Fruit fly (Drosophila melanogaster) whole organism, embryonic: ENCODE results near the gene mib2.

Experiments
- B-H2 ChIP-seq: fragments of 200-800 bp; sonication (Bioruptor generic); optimal IDR thresholded peaks from 2 replicates; lab custom pipeline; 2018; ENCODE audit warnings: missing biosample characterization, mild to moderate bottlenecking, missing genetic modification characterization
- BEAF-32 ChIP-seq: fragments of 200-800 bp; sonication (Bioruptor generic); optimal IDR thresholded peaks from 3 replicates; lab custom pipeline; 2017; ENCODE audit warnings: missing biosample characterization, missing genetic modification characterization, mild to moderate bottlenecking, moderate library complexity, missing genetic modification reagents
- Bteb2 ChIP-seq: fragments of 200-800 bp; sonication (Bioruptor generic); optimal IDR thresholded peaks from 2 replicates; lab custom pipeline; 2016; ENCODE audit warnings: missing biosample characterization, missing genetic modification characterization
- CG10274 ChIP-seq: fragments of 200-800 bp; sonication (Bioruptor generic); optimal IDR thresholded peaks from 3 replicates; lab custom pipeline; 2017; ENCODE audit warnings: missing biosample characterization, mild to moderate bottlenecking, missing genetic modification characterization
- CG10366 ChIP-seq: fragments of 200-800 bp; sonication (Bioruptor generic); IDR thresholded peaks from 2 replicates; pipeline ENCODE4 v1.3.6; 2022; ENCODE audit warnings: missing biosample characterization, missing genetic modification characterization
- CG10462 ChIP-seq: fragments of 200-800 bp; sonication (Bioruptor generic); optimal IDR thresholded peaks from 2 replicates; lab custom pipeline; 2016; ENCODE audit warnings: missing biosample characterization, missing genetic modification characterization
- CG11085 ChIP-seq: fragments of 200-800 bp; sonication (Bioruptor generic); IDR thresholded peaks from 2 replicates; pipeline ENCODE4 v1.3.6; 2022; ENCODE audit warnings: missing biosample characterization, missing genetic modification characterization
- CG11504 ChIP-seq: fragments of 200-800 bp; sonication (Bioruptor generic); optimal IDR thresholded peaks from 3 replicates; lab custom pipeline; 2019; ENCODE audit warnings: missing biosample characterization, mild to moderate bottlenecking, missing genetic modification characterization, moderate library complexity
- CG11695 ChIP-seq: fragments of 200-800 bp; sonication (Bioruptor generic); IDR thresholded peaks from 3 replicates; pipeline ENCODE4 v1.3.6; 2022; ENCODE audit warnings: missing biosample characterization, missing genetic modification characterization
- CG14014 ChIP-seq: fragments of 200-800 bp; sonication (Bioruptor generic); IDR thresholded peaks from 2 replicates; pipeline ENCODE4 v1.3.6; 2022; ENCODE audit warnings: missing biosample characterization, missing genetic modification characterization
- CG1602 ChIP-seq: fragments of 200-800 bp; sonication (Bioruptor generic); optimal IDR thresholded peaks from 3 replicates; lab custom pipeline; 2016; ENCODE audit warnings: missing biosample characterization, missing genetic modification characterization
- CG16815 ChIP-seq: fragments of 200-800 bp; sonication (Bioruptor generic); optimal IDR thresholded peaks from 3 replicates; lab custom pipeline; 2017; ENCODE audit warnings: missing biosample characterization, mild to moderate bottlenecking, missing genetic modification characterization
- CG17186 ChIP-seq: fragments of 200-800 bp; sonication (Bioruptor generic); optimal IDR thresholded peaks from 3 replicates; lab custom pipeline; 2017; ENCODE audit warnings: missing biosample characterization, missing genetic modification reagents, missing genetic modification characterization
- CG18619 ChIP-seq: fragments of 200-800 bp; sonication (Bioruptor generic); optimal IDR thresholded peaks from 3 replicates; lab custom pipeline; 2017; ENCODE audit warnings: missing biosample characterization, mild to moderate bottlenecking, missing genetic modification characterization
- CG2129 ChIP-seq: fragments of 200-800 bp; sonication (Bioruptor generic); IDR thresholded peaks from 2 replicates; pipeline ENCODE4 v1.3.6; 2022; ENCODE audit warnings: missing biosample characterization, missing genetic modification characterization; ENCODE audit not compliant: partially characterized antibody
- CG30020 ChIP-seq: fragments of 200-800 bp; optimal IDR thresholded peaks from 2 replicates; lab custom pipeline; 2019; ENCODE audit warnings: missing biosample characterization, mild to moderate bottlenecking, missing genetic modification characterization, moderate library complexity
- CG32767 ChIP-seq: fragments of 200-800 bp; sonication (Bioruptor generic); IDR thresholded peaks from 2 replicates; pipeline ENCODE4 v1.3.6; 2022; ENCODE audit warnings: missing biosample characterization, missing genetic modification characterization
- CG3281 ChIP-seq: fragments of 200-800 bp; sonication (Bioruptor generic); optimal IDR thresholded peaks from 3 replicates; lab custom pipeline; 2017; ENCODE audit warnings: missing biosample characterization, mild to moderate bottlenecking, missing genetic modification characterization
- CG34224 ChIP-seq: fragments of 200-800 bp; sonication (Bioruptor generic); IDR thresholded peaks from 3 replicates; pipeline ENCODE4 v1.3.6; 2022; ENCODE audit warnings: missing biosample characterization, missing genetic modification characterization; ENCODE audit not compliant: partially characterized antibody
- CG34376 ChIP-seq: fragments of 200-800 bp; sonication (Bioruptor generic); optimal IDR thresholded peaks from 2 replicates; lab custom pipeline; 2018; ENCODE audit warnings: missing biosample characterization, mild to moderate bottlenecking, missing genetic modification characterization
- CG5953 ChIP-seq: fragments of 200-800 bp; sonication (Bioruptor generic); IDR thresholded peaks from 2 replicates; pipeline ENCODE4 v1.3.6; 2022; ENCODE audit warnings: missing biosample characterization, missing genetic modification characterization
- CG6813 ChIP-seq: fragments of 200-800 bp; sonication (Bioruptor generic); optimal IDR thresholded peaks from 2 replicates; lab custom pipeline; 2017; ENCODE audit warnings: missing biosample characterization, missing genetic modification characterization, mild to moderate bottlenecking, moderate library complexity, missing genetic modification reagents
- CG7372 ChIP-seq: fragments of 200-800 bp; sonication (Bioruptor generic); IDR thresholded peaks from 2 replicates; pipeline ENCODE4 v1.3.6; 2022; ENCODE audit warnings: missing biosample characterization, missing genetic modification characterization
- CG7839 ChIP-seq: fragments of 200-800 bp; sonication (Bioruptor generic); optimal IDR thresholded peaks from 3 replicates; lab custom pipeline; 2018; ENCODE audit warnings: missing biosample characterization, mild to moderate bottlenecking, missing genetic modification characterization, moderate library complexity
- CG8478 ChIP-seq: fragments of >200 bp; optimal IDR thresholded peaks from 2 replicates; lab custom pipeline; 2018
- D19B ChIP-seq: fragments of 200-800 bp; sonication (Bioruptor generic); optimal IDR thresholded peaks from 2 replicates; lab custom pipeline; 2017; ENCODE audit warnings: missing biosample characterization, mild to moderate bottlenecking, missing genetic modification characterization
- Dbx ChIP-seq: fragments of 200-800 bp; sonication (Bioruptor generic); IDR thresholded peaks from 3 replicates; pipeline ENCODE4 v1.3.6; 2022; ENCODE audit warnings: missing biosample characterization, missing genetic modification characterization
- Dref ChIP-seq: fragments of 200-800 bp; sonication (Bioruptor generic); IDR thresholded peaks from 2 replicates; pipeline ENCODE4 v1.3.6; 2022; ENCODE audit warnings: missing biosample characterization, missing genetic modification characterization
- E2f1 ChIP-seq: fragments of 200-800 bp; sonication (Bioruptor generic); IDR thresholded peaks from 2 replicates; pipeline ENCODE4 v1.3.6; 2022; ENCODE audit warnings: missing biosample characterization, missing genetic modification characterization
- H15 ChIP-seq: fragments of 200-800 bp; sonication (Bioruptor generic); IDR thresholded peaks from 3 replicates; pipeline ENCODE4 v1.3.6; 2022; ENCODE audit warnings: missing biosample characterization, missing genetic modification characterization
- H2.0 ChIP-seq: fragments of 200-800 bp; sonication (Bioruptor generic); IDR thresholded peaks from 2 replicates; pipeline ENCODE4 v1.3.6; 2022; ENCODE audit warnings: missing biosample characterization, missing genetic modification characterization
- HHEX ChIP-seq: fragments of 200-800 bp; sonication (Bioruptor generic); optimal IDR thresholded peaks from 3 replicates; lab custom pipeline; 2017; ENCODE audit warnings: missing biosample characterization, mild to moderate bottlenecking, missing genetic modification characterization, missing genetic modification reagents
- Hey ChIP-seq: fragments of 200-800 bp; sonication (Bioruptor generic); optimal IDR thresholded peaks from 3 replicates; lab custom pipeline; 2018; ENCODE audit warnings: missing biosample characterization, mild to moderate bottlenecking, missing genetic modification characterization
- Hmr ChIP-seq: fragments of 200-800 bp; sonication (Bioruptor generic); optimal IDR thresholded peaks from 3 replicates; lab custom pipeline; 2017; ENCODE audit warnings: mild to moderate bottlenecking, missing biosample characterization, missing genetic modification reagents, missing genetic modification characterization
- MBD-R2 ChIP-seq: fragments of 200-800 bp; sonication (Bioruptor generic); IDR thresholded peaks from 2 replicates; pipeline ENCODE4 v1.3.6; 2022; ENCODE audit warnings: missing biosample characterization, missing genetic modification characterization
- Poxn ChIP-seq: fragments of 200-800 bp; sonication (Bioruptor generic); IDR thresholded peaks from 2 replicates; pipeline ENCODE4 v1.3.6; 2022; ENCODE audit warnings: missing biosample characterization, missing genetic modification characterization
- Ptx1 ChIP-seq: fragments of 200-800 bp; sonication (Bioruptor generic); IDR thresholded peaks from 2 replicates; pipeline ENCODE4 v1.3.6; 2022; ENCODE audit warnings: missing biosample characterization, missing genetic modification characterization
- Sox102F ChIP-seq: fragments of 200-800 bp; sonication (Bioruptor generic); optimal IDR thresholded peaks from 2 replicates; lab custom pipeline; 2018; ENCODE audit warnings: missing biosample characterization, mild to moderate bottlenecking, missing genetic modification characterization, moderate library complexity
- Xbp1 ChIP-seq: fragments of 200-800 bp; sonication (Bioruptor generic); optimal IDR thresholded peaks from 3 replicates; lab custom pipeline; 2016; ENCODE audit warnings: missing biosample characterization, mild to moderate bottlenecking, missing genetic modification characterization
- ac ChIP-seq: fragments of 200-800 bp; sonication (Bioruptor generic); optimal IDR thresholded peaks from 3 replicates; lab custom pipeline; 2017; ENCODE audit warnings: missing biosample characterization, mild to moderate bottlenecking, missing genetic modification characterization
- amos ChIP-seq: fragments of 200-800 bp; sonication (Bioruptor generic); IDR thresholded peaks from 2 replicates; pipeline ENCODE4 v1.3.6; 2022; ENCODE audit warnings: missing biosample characterization, missing genetic modification characterization; ENCODE audit not compliant: partially characterized antibody
- caup ChIP-seq: fragments of 200-800 bp; sonication (Bioruptor generic); optimal IDR thresholded peaks from 3 replicates; lab custom pipeline; 2017; ENCODE audit warnings: missing biosample characterization, mild to moderate bottlenecking, missing genetic modification characterization, moderate library complexity; ENCODE audit not compliant: severe bottlenecking
- danr ChIP-seq: fragments of 200-800 bp; sonication (Bioruptor generic); IDR thresholded peaks from 2 replicates; pipeline ENCODE4 v1.3.6; 2022; ENCODE audit warnings: missing biosample characterization, missing genetic modification characterization
- dysf ChIP-seq: fragments of 200-800 bp; sonication (Bioruptor generic); IDR thresholded peaks from 3 replicates; pipeline ENCODE4 v1.3.6; 2022; ENCODE audit warnings: missing biosample characterization, missing genetic modification characterization
- hkb ChIP-seq, 2 experiments: fragments of 200-800 bp in 1 of 2; fragments of >200 bp in 1 of 2; sonication (Bioruptor generic) in 1 of 2; IDR thresholded peaks in 1 of 2; optimal IDR thresholded peaks in 1 of 2; 2 replicates each; pipeline versions ENCODE4 v1.3.6 to Lab custom; 2017 to 2022; ENCODE audit warnings: missing biosample characterization in 1 of 2, missing genetic modification characterization in 1 of 2
- nom ChIP-seq: fragments of 200-800 bp; sonication (Bioruptor generic); optimal IDR thresholded peaks from 2 replicates; lab custom pipeline; 2017; ENCODE audit warnings: missing biosample characterization, missing genetic modification characterization, mild to moderate bottlenecking, moderate library complexity, missing genetic modification reagents
- slp2 ChIP-seq: fragments of 200-800 bp; sonication (Bioruptor generic); optimal IDR thresholded peaks from 2 replicates; lab custom pipeline; 2016; ENCODE audit warnings: missing biosample characterization, missing genetic modification characterization
- stc ChIP-seq: fragments of 200-800 bp; sonication (Bioruptor generic); IDR thresholded peaks from 2 replicates; pipeline ENCODE4 v1.3.6; 2022; ENCODE audit warnings: missing biosample characterization, missing genetic modification characterization
- zfh1 ChIP-seq: fragments of 200-800 bp; sonication (Bioruptor generic); IDR thresholded peaks from 3 replicates; pipeline ENCODE4 v1.3.6; 2022; ENCODE audit warnings: missing biosample characterization, missing genetic modification characterization

mib2 gene

DNA sequence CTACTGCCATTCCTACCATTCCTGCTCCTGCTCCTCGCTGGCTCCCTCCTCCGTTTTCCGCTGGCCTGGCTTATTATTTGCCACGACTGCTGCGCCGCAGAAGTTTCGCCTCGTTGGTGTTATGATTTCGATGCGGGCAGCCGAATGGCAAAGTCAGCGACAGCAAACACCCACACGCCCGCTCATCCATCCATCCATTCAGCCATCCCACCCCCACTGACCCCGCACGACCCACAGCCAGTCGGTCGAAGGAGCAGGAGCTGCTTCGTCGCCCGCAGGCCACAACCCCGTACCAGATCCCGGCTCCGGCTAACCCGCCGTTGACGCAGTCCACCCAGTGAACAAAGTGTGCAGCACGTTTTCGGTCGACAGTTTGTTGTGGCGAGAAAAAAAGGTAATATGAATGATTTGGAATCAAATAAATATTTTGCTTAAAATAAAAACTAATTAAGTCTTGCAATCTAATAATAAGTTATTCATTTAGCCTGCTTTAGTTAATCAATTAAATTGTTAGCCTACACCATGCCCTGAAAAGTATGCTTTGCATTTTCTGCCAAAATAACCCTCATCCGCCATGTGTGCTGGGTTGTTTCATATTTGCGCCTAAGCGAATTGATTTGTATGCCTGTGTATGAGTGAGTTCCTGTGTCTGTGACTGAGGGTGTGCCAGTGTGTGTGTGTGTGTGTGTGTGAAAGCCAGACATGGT lies 7.6 kb upstream of the mib2 start (continued):
- TF ChIP-seq CG7839 (tag; lab: Kevin White, UChicago) (peak; percentile 72), caup (GFP tag; lab: Kevin White, UChicago) (peak; percentile 61), CG17186 (no peak), CG14014 (peak; percentile 59), slp2 (GFP tag; lab: Kevin White, UChicago) (no peak), B-H2 (GFP tag; lab: Kevin White, UChicago) (peak; percentile 70), E2f1 (GFP tag; lab: Robert Waterston, UW) (no peak), CG11504 (tag; lab: Kevin White, UChicago) (peak; percentile 46), CG6813 (GFP tag; lab: Kevin White, UChicago) (peak; percentile 48), CG8478 (lab: Kevin White, UChicago) (no peak), stc (GFP tag; lab: Robert Waterston, UW) (peak; percentile 22; the same call in 1 of the 2 replicates), CG10366 (peak; percentile 20; the same call in 1 of the 2 replicates), Hmr (GFP tag; lab: Kevin White, UChicago) (peak; percentile 85), CG1602 (no peak), CG7372 (peak; percentile 81), nom (peak; percentile 38), CG11085 (GFP tag; lab: Robert Waterston, UW) (no peak), CG30020 (no peak), CG18619 (GFP tag; lab: Kevin White, UChicago) (peak; percentile 60), CG11695 (GFP tag; lab: Robert Waterston, UW) (peak; percentile 46; the same call in 1 of the 3 replicates), Dref (GFP tag; lab: Robert Waterston, UW) (no peak), CG32767 (GFP tag; lab: Robert Waterston, UW) (no peak), CG3281 (peak; percentile 75), H2.0 (GFP tag; lab: Robert Waterston, UW) (no peak), dysf (peak; percentile 66; the same call in 2 of the 3 replicates), CG5953 (GFP tag; lab: Robert Waterston, UW) (no peak), ac (GFP tag; lab: Kevin White, UChicago) (no peak), CG34224 (no peak), MBD-R2 (GFP tag; lab: Robert Waterston, UW) (no peak), CG10274 (no peak), Poxn (no peak), Ptx1 (GFP tag; lab: Robert Waterston, UW) (peak; percentile 61), Xbp1 (GFP tag; lab: Kevin White, UChicago) (peak; percentile 35), zfh1 (GFP tag; lab: Robert Waterston, UW) (no peak), amos (no peak), hkb (optimal IDR thresholded peaks at IDR 0.05; lab: Kevin White, UChicago) (no peak), hkb (GFP tag; IDR thresholded peaks at IDR 0.05; lab: Robert Waterston, UW) (peak; percentile 49; the same call in 1 of the 2 replicates), Dbx (GFP tag; lab: Robert Waterston, UW) (no peak), D19B (GFP tag; lab: Kevin White, UChicago) (peak; percentile 39), HHEX (peak; percentile 14), Hey (tag; lab: Kevin White, UChicago) (no peak), Bteb2 (GFP tag; lab: Kevin White, UChicago) (peak; percentile 1), BEAF-32 (GFP tag; lab: Kevin White, UChicago) (no peak), CG34376 (GFP tag; lab: Kevin White, UChicago) (peak; percentile 82), danr (GFP tag; lab: Robert Waterston, UW) (no peak), H15 (GFP tag; lab: Robert Waterston, UW) (no peak), Sox102F (GFP tag; lab: Kevin White, UChicago) (peak; percentile 55), CG10462 (no peak), CG2129 (GFP tag; lab: Robert Waterston, UW) (no peak), CG16815 (GFP tag; lab: Kevin White, UChicago) (no peak)
